Fruit fly (Drosophila melanogaster): ENCODE results near the gene CG3764.
A peak's percentile ranks its signal among the peaks of the same experiment; 100 is the strongest.

The CG3764 gene

DNA sequence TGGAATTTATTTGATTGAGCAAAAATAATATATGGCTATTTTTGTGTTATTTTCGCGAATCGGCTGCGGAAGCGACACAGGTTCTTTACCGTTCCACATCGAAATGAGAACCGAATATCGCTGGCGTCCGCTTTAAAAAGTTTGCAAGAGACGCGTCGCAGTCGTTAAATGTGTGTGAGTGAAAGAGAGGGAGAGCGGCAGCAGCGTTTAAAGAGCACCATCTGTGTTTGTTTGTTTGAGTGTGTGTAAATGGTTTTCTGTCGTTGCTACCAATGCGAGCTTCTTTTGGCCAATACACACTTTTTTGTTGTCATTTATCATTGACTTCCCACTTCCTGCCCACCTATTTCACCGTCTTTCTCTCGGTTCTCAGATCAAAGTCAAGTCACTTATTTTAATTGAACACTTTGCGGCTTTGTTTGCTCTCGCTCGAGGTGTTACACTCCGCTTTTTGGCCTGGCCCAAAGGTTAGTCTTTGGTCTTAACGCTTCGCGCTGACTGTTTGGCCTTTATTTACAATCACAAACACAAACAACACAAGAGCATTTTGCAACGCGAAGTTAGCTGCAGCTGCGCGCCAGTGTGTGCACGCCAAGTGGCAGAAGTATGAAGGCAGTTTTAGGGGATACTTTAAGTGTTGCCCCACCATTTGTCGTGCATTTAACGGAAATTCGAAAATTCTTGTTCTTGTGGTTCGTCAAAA lies at the start of gene CG3764:
CG3764 (minus strand) TSS at position 549 of the 703 bp plus-strand sequence.
- TF ChIP-seq cnc (optimal IDR thresholded peaks at IDR 0.05): no peak
- TF ChIP-seq Crg-1 (GFP tag; optimal IDR thresholded peaks at IDR 0.05): peak; percentile 71
- peak; percentile 63 for TF ChIP-seq Hr96 (GFP tag; optimal IDR thresholded peaks at IDR 0.05)
- TF ChIP-seq cic (GFP tag; optimal IDR thresholded peaks at IDR 0.05): peak; percentile 50
- TF ChIP-seq CG33017 (tag; optimal IDR thresholded peaks at IDR 0.05): peak; percentile 62
- no peak for TF ChIP-seq CG5204 (GFP tag; optimal IDR thresholded peaks at IDR 0.05)
- TF ChIP-seq CG11617 (GFP tag; optimal IDR thresholded peaks at IDR 0.05): peak; percentile 67
- TF ChIP-seq Clk (GFP tag; optimal IDR thresholded peaks at IDR 0.05): no peak
- TF ChIP-seq CG1620 (GFP tag; optimal IDR thresholded peaks at IDR 0.05): peak; percentile 69
- TF ChIP-seq kay (GFP tag; ENCODE audit: borderline replicate concordance): no peak
- peak; percentile 92 for TF ChIP-seq CG12768 (GFP tag; optimal IDR thresholded peaks at IDR 0.05)
- peak; percentile 90 for TF ChIP-seq bab1 (GFP tag; optimal IDR thresholded peaks at IDR 0.05)
- TF ChIP-seq toe (GFP tag; optimal IDR thresholded peaks at IDR 0.05): peak; percentile 34
- peak; percentile 39 for TF ChIP-seq CG14711 (tag; optimal IDR thresholded peaks at IDR 0.05)
- TF ChIP-seq pad (GFP tag; optimal IDR thresholded peaks at IDR 0.05): peak; percentile 69
- TF ChIP-seq ovo (GFP tag; optimal IDR thresholded peaks at IDR 0.05): peak; percentile 85
- peak; percentile 70 for TF ChIP-seq Mnt (GFP tag; optimal IDR thresholded peaks at IDR 0.05)
- TF ChIP-seq CG7101 (tag; optimal IDR thresholded peaks at IDR 0.05): peak; percentile 76
- peak; percentile 62 for TF ChIP-seq CG7045 (GFP tag; optimal IDR thresholded peaks at IDR 0.05)
- TF ChIP-seq tj (GFP tag; optimal IDR thresholded peaks at IDR 0.05): peak; percentile 84

dm6 chr3L:17055467-17055877 lies 43.1 kb upstream of the CG3764 start, which contains the start of gene CG7724:
CG7724 (plus strand) TSS chr3L:17055613.
- TF ChIP-seq cic (GFP tag; optimal IDR thresholded peaks at IDR 0.05) (no peak), cnc (optimal IDR thresholded peaks at IDR 0.05) (no peak), CG1620 (GFP tag; optimal IDR thresholded peaks at IDR 0.05) (no peak), CG14711 (tag; optimal IDR thresholded peaks at IDR 0.05) (no peak), Mnt (GFP tag; optimal IDR thresholded peaks at IDR 0.05) (no peak), Clk (GFP tag; optimal IDR thresholded peaks at IDR 0.05) (no peak), tj (GFP tag; optimal IDR thresholded peaks at IDR 0.05) (no peak), CG5204 (GFP tag; optimal IDR thresholded peaks at IDR 0.05) (no peak), CG11617 (GFP tag; optimal IDR thresholded peaks at IDR 0.05) (no peak), CG33017 (tag; optimal IDR thresholded peaks at IDR 0.05) (no peak), ovo (GFP tag; optimal IDR thresholded peaks at IDR 0.05) (no peak), bab1 (GFP tag; optimal IDR thresholded peaks at IDR 0.05) (no peak), CG7101 (tag; optimal IDR thresholded peaks at IDR 0.05) (no peak), CG12768 (GFP tag; optimal IDR thresholded peaks at IDR 0.05) (no peak), kay (GFP tag; ENCODE audit: borderline replicate concordance) (no peak)

dm6 chr3L:17053932-17054331 lies 41.6 kb upstream of the CG3764 start:
- TF ChIP-seq Crg-1 (GFP tag; optimal IDR thresholded peaks at IDR 0.05) (no peak), CG14711 (tag; optimal IDR thresholded peaks at IDR 0.05) (no peak), CG7101 (tag; optimal IDR thresholded peaks at IDR 0.05) (no peak), pad (GFP tag; optimal IDR thresholded peaks at IDR 0.05) (no peak), cnc (optimal IDR thresholded peaks at IDR 0.05) (no peak), Mnt (GFP tag; optimal IDR thresholded peaks at IDR 0.05) (peak; percentile 88), CG33017 (tag; optimal IDR thresholded peaks at IDR 0.05) (no peak), cic (GFP tag; optimal IDR thresholded peaks at IDR 0.05) (no peak), CG12768 (GFP tag; optimal IDR thresholded peaks at IDR 0.05) (no peak), CG11617 (GFP tag; optimal IDR thresholded peaks at IDR 0.05) (no peak), tj (GFP tag; optimal IDR thresholded peaks at IDR 0.05) (no peak), toe (GFP tag; optimal IDR thresholded peaks at IDR 0.05) (no peak), Hr96 (GFP tag; optimal IDR thresholded peaks at IDR 0.05) (peak; percentile 32)

- TF ChIP-seq toe (GFP tag; optimal IDR thresholded peaks at IDR 0.05): no peak
- no peak for TF ChIP-seq CG7101 (tag; optimal IDR thresholded peaks at IDR 0.05)
- TF ChIP-seq kay (GFP tag; ENCODE audit: borderline replicate concordance): no peak
- no peak for TF ChIP-seq CG7045 (GFP tag; optimal IDR thresholded peaks at IDR 0.05)
- no peak for TF ChIP-seq Clk (GFP tag; optimal IDR thresholded peaks at IDR 0.05)
- TF ChIP-seq CG12768 (GFP tag; optimal IDR thresholded peaks at IDR 0.05): no peak
- no peak for TF ChIP-seq CG33017 (tag; optimal IDR thresholded peaks at IDR 0.05)
- no peak for TF ChIP-seq tj (GFP tag; optimal IDR thresholded peaks at IDR 0.05)
- no peak for TF ChIP-seq Crg-1 (GFP tag; optimal IDR thresholded peaks at IDR 0.05)
- TF ChIP-seq CG1620 (GFP tag; optimal IDR thresholded peaks at IDR 0.05): no peak
- no peak for TF ChIP-seq ovo (GFP tag; optimal IDR thresholded peaks at IDR 0.05)
- no peak for TF ChIP-seq Mnt (GFP tag; optimal IDR thresholded peaks at IDR 0.05)
- TF ChIP-seq CG11617 (GFP tag; optimal IDR thresholded peaks at IDR 0.05): no peak
- TF ChIP-seq CG5204 (GFP tag; optimal IDR thresholded peaks at IDR 0.05): no peak
- no peak for TF ChIP-seq cnc (optimal IDR thresholded peaks at IDR 0.05)
- no peak for TF ChIP-seq CG14711 (tag; optimal IDR thresholded peaks at IDR 0.05)
- TF ChIP-seq cic (GFP tag; optimal IDR thresholded peaks at IDR 0.05): no peak
- no peak for TF ChIP-seq Hr96 (GFP tag; optimal IDR thresholded peaks at IDR 0.05)
Observed at dm6 chr3L:17052388-17052905, 40.1 kb upstream of the CG3764 start.

dm6 chr3L:17051472-17051871 lies 39.1 kb upstream of the CG3764 start:
- peak; percentile 14 for TF ChIP-seq cic (GFP tag; optimal IDR thresholded peaks at IDR 0.05)
- TF ChIP-seq CG11617 (GFP tag; optimal IDR thresholded peaks at IDR 0.05): no peak
